Worm (Caenorhabditis elegans): ENCODE measurements around the gene T19H5.6.
A peak's percentile ranks its signal among the peaks of the same experiment; 100 is the strongest.

T19H5.6 gene

DNA sequence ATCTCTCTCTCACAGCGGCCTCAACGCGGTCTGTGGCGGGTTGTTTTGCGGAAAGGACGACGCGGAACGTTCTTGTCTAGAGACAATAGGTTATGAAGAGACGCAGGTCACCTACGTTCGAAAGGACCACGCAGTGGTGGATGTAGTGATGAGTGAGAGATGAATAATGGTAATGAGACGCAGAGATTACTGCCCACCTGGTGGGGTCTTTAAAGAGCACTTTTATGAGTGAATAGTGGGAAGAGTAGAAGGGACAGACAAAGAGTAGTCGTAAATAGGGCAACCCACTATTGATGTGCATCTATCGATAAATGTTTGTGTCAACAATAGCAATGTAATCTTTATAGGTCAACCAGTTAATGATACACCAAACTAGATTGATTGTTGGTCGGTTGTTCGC is 21.0 kb upstream of the T19H5.6 start:
- TF ChIP-seq ceh-22 (tag; optimal IDR thresholded peaks at IDR 0.05), result peak; percentile 29
- peak; percentile 32; the same call in 1 of the 2 replicates for TF ChIP-seq sox-2 (GFP tag; IDR thresholded peaks at IDR 0.05)
- TF ChIP-seq rnt-1 (tag; optimal IDR thresholded peaks at IDR 0.05), result peak; percentile 52
- TF ChIP-seq tbx-2 (tag; optimal IDR thresholded peaks at IDR 0.05), result peak; percentile 31
- peak; percentile 48 for TF ChIP-seq elt-2 (tag; optimal IDR thresholded peaks at IDR 0.05)
- TF ChIP-seq nhr-11 (tag; optimal IDR thresholded peaks at IDR 0.05), result no peak
- peak; percentile 36 for TF ChIP-seq ceh-2 (tag; optimal IDR thresholded peaks at IDR 0.05)
- no peak for TF ChIP-seq npax-4 (tag; optimal IDR thresholded peaks at IDR 0.05)
- peak; percentile 60 for TF ChIP-seq ref-2 (tag; optimal IDR thresholded peaks at IDR 0.05)
- TF ChIP-seq hlh-6 (tag; optimal IDR thresholded peaks at IDR 0.05), result no peak
- peak; percentile 31 for TF ChIP-seq hlh-8 (tag; optimal IDR thresholded peaks at IDR 0.05)
- peak; percentile 31 for TF ChIP-seq nfya-1 (tag; optimal IDR thresholded peaks at IDR 0.05)
- TF ChIP-seq ceh-31 (tag; optimal IDR thresholded peaks at IDR 0.05), result peak; percentile 29
- no peak for TF ChIP-seq K02D7.2 (tag; optimal IDR thresholded peaks at IDR 0.05)
- TF ChIP-seq pqm-1 (tag; optimal IDR thresholded peaks at IDR 0.05), result no peak
- TF ChIP-seq ceh-30 (tag; optimal IDR thresholded peaks at IDR 0.05), result no peak
- peak; percentile 51 for TF ChIP-seq unc-55 (GFP tag; optimal IDR thresholded peaks at IDR 0.05)

DNA sequence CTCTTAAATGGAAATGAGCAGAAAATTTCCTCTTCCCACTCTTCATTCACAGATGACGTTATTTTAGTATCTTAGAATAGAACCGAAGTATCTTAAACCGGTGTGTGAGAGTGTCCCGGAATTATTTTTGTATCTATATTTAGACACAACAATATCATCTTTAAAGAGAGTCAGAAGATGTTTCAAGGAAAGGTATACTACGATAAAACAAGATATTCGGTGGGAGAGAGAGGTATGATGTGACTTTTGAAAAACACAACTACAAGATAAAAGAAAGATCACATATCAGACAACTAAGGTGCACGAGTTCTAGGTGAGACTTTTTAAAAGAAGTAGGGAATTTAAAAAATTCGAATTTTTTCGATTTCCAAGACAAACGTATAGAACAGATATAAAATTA is 20.6 kb upstream of the T19H5.6 start:
- TF ChIP-seq ceh-31 (tag; optimal IDR thresholded peaks at IDR 0.05), result no peak
- TF ChIP-seq ref-2 (tag; optimal IDR thresholded peaks at IDR 0.05), result no peak
- TF ChIP-seq ceh-14 (tag; optimal IDR thresholded peaks at IDR 0.05), result no peak
- TF ChIP-seq ceh-18 (tag; optimal IDR thresholded peaks at IDR 0.05), result no peak

ce11 chrII:9489922-9490321 is 19.9 kb upstream of the T19H5.6 start:
- TF ChIP-seq pax-1 (tag; optimal IDR thresholded peaks at IDR 0.05) (no peak), sdc-2 (tag; optimal IDR thresholded peaks at IDR 0.05) (no peak), K02D7.2 (tag; optimal IDR thresholded peaks at IDR 0.05) (no peak), ref-2 (tag; optimal IDR thresholded peaks at IDR 0.05) (no peak), T23F11.4 (GFP tag; optimal IDR thresholded peaks at IDR 0.05) (no peak), lim-6 (tag; optimal IDR thresholded peaks at IDR 0.05) (no peak), mec-3 (tag; optimal IDR thresholded peaks at IDR 0.05; ENCODE audit: borderline replicate concordance) (no peak), unc-86 (tag; optimal IDR thresholded peaks at IDR 0.05) (no peak), fax-1 (tag; optimal IDR thresholded peaks at IDR 0.05) (no peak), hlh-8 (tag; optimal IDR thresholded peaks at IDR 0.05) (no peak), pat-9 (tag; optimal IDR thresholded peaks at IDR 0.05) (no peak), gmeb-2 (tag; optimal IDR thresholded peaks at IDR 0.05) (no peak), ceh-34 (tag; optimal IDR thresholded peaks at IDR 0.05) (no peak), dmd-4 (tag; optimal IDR thresholded peaks at IDR 0.05; ENCODE audit: borderline replicate concordance) (no peak), tbx-7 (tag; optimal IDR thresholded peaks at IDR 0.05) (no peak), npax-4 (tag; optimal IDR thresholded peaks at IDR 0.05) (no peak), elt-4 (tag; optimal IDR thresholded peaks at IDR 0.05) (no peak), ets-4 (tag; optimal IDR thresholded peaks at IDR 0.05) (no peak)

DNA sequence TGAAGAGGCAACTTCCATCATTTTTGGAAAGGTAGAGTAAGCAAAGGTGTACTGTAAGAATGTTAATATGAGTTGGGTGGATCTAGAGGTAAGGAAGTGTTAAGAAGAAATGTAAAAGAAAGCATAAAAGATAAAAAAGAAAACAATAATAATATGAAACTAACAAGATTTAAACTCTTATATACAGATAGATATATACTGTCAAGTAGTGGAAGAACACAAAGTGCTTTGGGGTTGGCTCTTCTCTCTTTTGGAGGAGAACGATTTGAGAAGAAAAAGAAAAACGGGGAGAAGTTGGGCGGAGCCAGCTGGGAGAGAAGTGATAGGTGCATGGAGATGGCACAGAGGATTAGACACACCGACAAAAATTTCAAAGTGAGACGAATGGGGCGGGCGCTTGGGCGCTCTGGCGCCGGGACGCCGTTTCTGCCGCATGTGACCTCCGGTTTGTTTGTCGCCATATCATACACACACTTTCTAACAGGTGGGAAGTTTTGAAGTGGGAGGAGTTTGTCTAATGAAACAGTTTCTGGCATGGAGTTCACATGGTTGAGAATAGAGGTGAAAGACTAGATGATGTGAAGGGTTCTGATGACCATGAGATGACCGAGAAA is 17.4 kb upstream of the T19H5.6 start, which contains the start of gene T19H5.4:
T19H5.4 (minus strand) TSS at position 51 of the 614 bp plus-strand sequence.
- TF ChIP-seq pag-3 (tag; optimal IDR thresholded peaks at IDR 0.05; ENCODE audit: borderline replicate concordance) (no peak), ceh-31 (tag; optimal IDR thresholded peaks at IDR 0.05) (peak; percentile 23)

DNA sequence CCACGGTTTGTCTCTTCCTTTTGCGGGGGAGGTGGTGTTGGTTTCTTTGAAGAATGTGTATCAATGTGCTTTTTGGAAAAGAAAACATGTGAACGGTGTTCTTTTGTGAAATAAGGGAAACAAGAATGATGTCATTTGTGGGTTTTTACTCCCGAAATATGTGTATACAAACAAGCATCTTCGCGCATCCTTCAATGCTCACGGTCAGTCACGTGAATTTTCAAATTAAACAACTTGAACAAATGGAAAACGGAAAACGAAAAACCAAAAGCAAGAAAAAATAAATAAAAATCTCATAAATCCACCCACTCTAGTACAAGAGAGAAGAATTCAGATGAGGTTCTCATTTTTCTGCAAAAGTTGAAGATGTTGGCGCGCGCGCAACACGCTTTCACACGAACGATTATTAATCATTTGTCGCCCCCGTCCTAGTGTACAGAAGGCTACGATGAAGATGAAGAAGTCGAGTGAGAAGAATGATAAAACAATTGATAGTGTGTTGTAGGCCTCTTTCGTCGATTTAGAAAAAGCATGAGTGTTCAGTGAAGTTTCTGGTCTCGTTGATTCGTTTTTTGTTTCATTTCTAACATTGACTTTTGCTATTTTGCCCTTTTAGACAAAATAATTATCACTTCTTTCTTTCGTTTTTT is 15.2 kb upstream of the T19H5.6 start:
- no peak for TF ChIP-seq unc-86 (tag; optimal IDR thresholded peaks at IDR 0.05)
- no peak for TF ChIP-seq C08G9.2 (tag; optimal IDR thresholded peaks at IDR 0.05)
- no peak for TF ChIP-seq pros-1 (tag; optimal IDR thresholded peaks at IDR 0.05)
- TF ChIP-seq mec-3 (tag; optimal IDR thresholded peaks at IDR 0.05; ENCODE audit: borderline replicate concordance), result no peak
- no peak for TF ChIP-seq fkh-10 (GFP tag; optimal IDR thresholded peaks at IDR 0.05)
- no peak for TF ChIP-seq eyg-1 (tag; optimal IDR thresholded peaks at IDR 0.05)
- TF ChIP-seq ceh-6 (GFP tag; optimal IDR thresholded peaks at IDR 0.05), result no peak
- no peak for TF ChIP-seq hlh-15 (tag; optimal IDR thresholded peaks at IDR 0.05)
- TF ChIP-seq ceh-9 (tag; optimal IDR thresholded peaks at IDR 0.05), result no peak
- no peak for TF ChIP-seq pat-9 (tag; optimal IDR thresholded peaks at IDR 0.05)
- TF ChIP-seq K02D7.2 (tag; optimal IDR thresholded peaks at IDR 0.05), result no peak
- no peak for TF ChIP-seq F13H6.1 (tag; optimal IDR thresholded peaks at IDR 0.05)
- TF ChIP-seq lin-11 (tag; optimal IDR thresholded peaks at IDR 0.05), result no peak
- TF ChIP-seq elt-2 (tag; optimal IDR thresholded peaks at IDR 0.05), result no peak
